Fruit fly (Drosophila melanogaster): Measurements from ENCODE around the gene Syn1.

- no peak for TF ChIP-seq Pif1A (GFP tag; optimal IDR thresholded peaks at IDR 0.05)
- TF ChIP-seq CG8159 (tag; optimal IDR thresholded peaks at IDR 0.05): no peak
- TF ChIP-seq CG14655 (GFP tag; optimal IDR thresholded peaks at IDR 0.05): peak; percentile 45
- no peak for TF ChIP-seq CG34367 (tag; optimal IDR thresholded peaks at IDR 0.05)
- no peak for TF ChIP-seq CG4496 (GFP tag; IDR thresholded peaks at IDR 0.05)
- no peak for TF ChIP-seq Pif1B (GFP tag; optimal IDR thresholded peaks at IDR 0.05)
- TF ChIP-seq D1 (tag; optimal IDR thresholded peaks at IDR 0.05): no peak
- TF ChIP-seq CG15710 (tag; optimal IDR thresholded peaks at IDR 0.05): no peak
- peak; percentile 32 for TF ChIP-seq CG8301 (tag; optimal IDR thresholded peaks at IDR 0.05)
Measured at dm6 chr3L:21706144-21706926, 64.0 kb downstream of the Syn1 start, which contains the start of gene CG32447.

Measured in whole organism, pupa.